Fruit fly (Drosophila melanogaster) whole organism, embryonic: ENCODE measurements around the gene SMSr.

Experiments
- Atf6 ChIP-seq: fragments of 200-800 bp; sonication (Bioruptor generic); IDR thresholded peaks from 2 replicates; pipeline ENCODE4 v1.3.6; 2022; ENCODE audit warnings: missing biosample characterization, missing genetic modification characterization
- BtbVII ChIP-seq: fragments of 200-800 bp; sonication (Bioruptor generic); optimal IDR thresholded peaks from 3 replicates; lab custom pipeline; 2017; ENCODE audit warnings: missing biosample characterization, mild to moderate bottlenecking, missing genetic modification characterization
- CG12104 ChIP-seq: fragments of 200-800 bp; sonication (Bioruptor generic); optimal IDR thresholded peaks from 3 replicates; lab custom pipeline; 2016; ENCODE audit warnings: missing biosample characterization, missing genetic modification characterization
- CG1233 ChIP-seq: fragments of 200-800 bp; sonication (Bioruptor generic); optimal IDR thresholded peaks from 4 replicates; lab custom pipeline; 2018; ENCODE audit warnings: missing biosample characterization, mild to moderate bottlenecking, missing genetic modification characterization
- CG12769 ChIP-seq: fragments of 200-800 bp; sonication (Bioruptor generic); optimal IDR thresholded peaks from 2 replicates; lab custom pipeline; 2019; ENCODE audit warnings: missing biosample characterization, mild to moderate bottlenecking, missing genetic modification characterization, moderate library complexity
- CG13775 ChIP-seq: fragments of 200-800 bp; sonication (Bioruptor generic); optimal IDR thresholded peaks from 3 replicates; lab custom pipeline; 2017; ENCODE audit warnings: missing biosample characterization, mild to moderate bottlenecking, missing genetic modification characterization
- CG14441 ChIP-seq: fragments of 200-800 bp; sonication (Bioruptor generic); IDR thresholded peaks from 2 replicates; pipeline ENCODE4 v1.3.6; 2022; ENCODE audit warnings: missing biosample characterization, missing genetic modification characterization
- CG14667 ChIP-seq: fragments of 200-800 bp; sonication (Bioruptor generic); IDR thresholded peaks from 2 replicates; pipeline ENCODE4 v1.3.6; 2022; ENCODE audit warnings: missing biosample characterization, missing genetic modification characterization
- CG15601 ChIP-seq: fragments of 200-800 bp; sonication (Bioruptor generic); optimal IDR thresholded peaks from 3 replicates; lab custom pipeline; 2019; ENCODE audit warnings: missing biosample characterization, mild to moderate bottlenecking, missing genetic modification characterization, moderate library complexity
- CG18262 ChIP-seq: fragments of 200-800 bp; optimal IDR thresholded peaks from 3 replicates; lab custom pipeline; 2019; ENCODE audit warnings: missing biosample characterization, mild to moderate bottlenecking, missing genetic modification characterization, moderate library complexity
- CG2116 ChIP-seq: fragments of 200-800 bp; sonication (Bioruptor generic); optimal IDR thresholded peaks from 3 replicates; lab custom pipeline; 2018; ENCODE audit warnings: missing biosample characterization, mild to moderate bottlenecking, missing genetic modification characterization
- CG2120 ChIP-seq: fragments of 200-800 bp; sonication (Bioruptor generic); optimal IDR thresholded peaks from 3 replicates; lab custom pipeline; 2016; ENCODE audit warnings: missing biosample characterization, missing genetic modification characterization
- CG2199 ChIP-seq: fragments of 200-800 bp; sonication (Bioruptor generic); IDR thresholded peaks from 3 replicates; pipeline ENCODE4 v1.3.6; 2022; ENCODE audit warnings: missing biosample characterization, missing genetic modification characterization
- CG3407 ChIP-seq: fragments of 200-800 bp; sonication (Bioruptor generic); optimal IDR thresholded peaks from 2 replicates; lab custom pipeline; 2018; ENCODE audit warnings: missing biosample characterization, mild to moderate bottlenecking, missing genetic modification characterization
- CG7745 ChIP-seq: fragments of 200-800 bp; sonication (Bioruptor generic); optimal IDR thresholded peaks from 2 replicates; lab custom pipeline; 2018; ENCODE audit warnings: missing biosample characterization, mild to moderate bottlenecking, missing genetic modification characterization, moderate library complexity
- CG9215 ChIP-seq: fragments of 200-800 bp; sonication (Bioruptor generic); IDR thresholded peaks from 2 replicates; pipeline ENCODE4 v1.3.6; 2022; ENCODE audit warnings: missing biosample characterization, missing genetic modification characterization
- CG9609 ChIP-seq: fragments of 200-800 bp; sonication (Bioruptor generic); optimal IDR thresholded peaks from 3 replicates; lab custom pipeline; 2016; ENCODE audit warnings: missing biosample characterization, missing genetic modification characterization
- D19A ChIP-seq: fragments of 200-800 bp; optimal IDR thresholded peaks from 3 replicates; lab custom pipeline; 2019; ENCODE audit warnings: missing biosample characterization, mild to moderate bottlenecking, missing genetic modification characterization, moderate library complexity
- D19B ChIP-seq: fragments of 200-800 bp; sonication (Bioruptor generic); optimal IDR thresholded peaks from 2 replicates; lab custom pipeline; 2017; ENCODE audit warnings: missing biosample characterization, mild to moderate bottlenecking, missing genetic modification characterization
- E2f1 ChIP-seq: fragments of 200-800 bp; sonication (Bioruptor generic); IDR thresholded peaks from 2 replicates; pipeline ENCODE4 v1.3.6; 2022; ENCODE audit warnings: missing biosample characterization, missing genetic modification characterization
- Eip74EF ChIP-seq, 2 experiments: fragments of 200-800 bp in 1 of 2; fragments of >200 bp in 1 of 2; sonication (Bioruptor generic) in 1 of 2; optimal IDR thresholded peaks; 2 replicates each; lab custom pipeline; 2017 to 2019; ENCODE audit warnings: missing biosample characterization in 2 of 2, missing genetic modification characterization in 2 of 2, mild to moderate bottlenecking in 1 of 2, moderate library complexity in 1 of 2
- Ets97D ChIP-seq: fragments of 200-800 bp; sonication (Bioruptor generic); optimal IDR thresholded peaks from 3 replicates; lab custom pipeline; 2016; ENCODE audit warnings: missing biosample characterization, missing genetic modification characterization
- Gsc ChIP-seq: fragments of 200-800 bp; sonication (Bioruptor generic); IDR thresholded peaks from 2 replicates; pipeline ENCODE4 v1.3.6; 2022; ENCODE audit warnings: missing biosample characterization, missing genetic modification characterization
- Mad ChIP-seq: fragments of 200-800 bp; sonication (Bioruptor generic); optimal IDR thresholded peaks from 2 replicates; lab custom pipeline; 2016; ENCODE audit warnings: missing biosample characterization, missing genetic modification characterization
- Myb ChIP-seq: fragments of 200-800 bp; sonication (Bioruptor generic); optimal IDR thresholded peaks from 2 replicates; lab custom pipeline; 2016; ENCODE audit warnings: missing biosample characterization, missing genetic modification characterization
- Optix ChIP-seq: fragments of 200-800 bp; sonication (Bioruptor generic); IDR thresholded peaks from 3 replicates; pipeline ENCODE4 v1.3.6; 2022; ENCODE audit warnings: missing biosample characterization, missing genetic modification characterization
- Sox100B ChIP-seq: fragments of 200-800 bp; sonication (Bioruptor generic); optimal IDR thresholded peaks from 3 replicates; lab custom pipeline; 2018; ENCODE audit warnings: missing biosample characterization, mild to moderate bottlenecking, missing genetic modification characterization
- ac ChIP-seq: fragments of 200-800 bp; sonication (Bioruptor generic); optimal IDR thresholded peaks from 3 replicates; lab custom pipeline; 2017; ENCODE audit warnings: missing biosample characterization, mild to moderate bottlenecking, missing genetic modification characterization
- chinmo ChIP-seq: fragments of 200-800 bp; sonication (Bioruptor generic); IDR thresholded peaks from 4 replicates; pipeline ENCODE4 v1.3.6; 2022; ENCODE audit warnings: missing biosample characterization, missing genetic modification characterization; ENCODE audit not compliant: partially characterized antibody
- chm ChIP-seq: fragments of 200-800 bp; sonication (Bioruptor generic); IDR thresholded peaks from 2 replicates; pipeline ENCODE4 v1.3.6; 2022; ENCODE audit warnings: missing biosample characterization, missing genetic modification characterization
- croc ChIP-seq: fragments of 200-800 bp; sonication (Bioruptor generic); conservative IDR thresholded peaks from 3 replicates; pipeline ENCODE4 v1.3.6; 2022; ENCODE audit warnings: missing biosample characterization, missing genetic modification characterization
- crol ChIP-seq: fragments of 200-800 bp; sonication (Bioruptor generic); IDR thresholded peaks from 2 replicates; pipeline ENCODE4 v1.3.6; 2022; ENCODE audit warnings: missing biosample characterization, missing genetic modification characterization
- cwo ChIP-seq: fragments of 200-800 bp; sonication (Bioruptor generic); optimal IDR thresholded peaks from 3 replicates; lab custom pipeline; 2017; ENCODE audit warnings: missing biosample characterization, missing genetic modification characterization, mild to moderate bottlenecking, moderate library complexity, missing genetic modification reagents
- disco-r ChIP-seq: fragments of 200-800 bp; sonication (Bioruptor generic); optimal IDR thresholded peaks from 2 replicates; lab custom pipeline; 2016; ENCODE audit warnings: missing biosample characterization, missing genetic modification characterization
- dm ChIP-seq: fragments of 200-800 bp; sonication (Bioruptor generic); optimal IDR thresholded peaks from 3 replicates; lab custom pipeline; 2016; ENCODE audit warnings: missing biosample characterization, missing genetic modification characterization
- dmrt99B ChIP-seq: fragments of 200-800 bp; sonication (Bioruptor generic); optimal IDR thresholded peaks from 2 replicates; lab custom pipeline; 2018; ENCODE audit warnings: missing biosample characterization, mild to moderate bottlenecking, missing genetic modification characterization, moderate library complexity
- her ChIP-seq: fragments of 200-800 bp; sonication (Bioruptor generic); optimal IDR thresholded peaks from 2 replicates; lab custom pipeline; 2016; ENCODE audit warnings: missing biosample characterization, missing genetic modification characterization
- jigr1 ChIP-seq: fragments of 200-800 bp; sonication (Bioruptor generic); IDR thresholded peaks from 3 replicates; pipeline ENCODE4 v1.3.6; 2022; ENCODE audit warnings: missing biosample characterization, missing genetic modification characterization
- nmo ChIP-seq: fragments of 200-800 bp; sonication (Bioruptor generic); optimal IDR thresholded peaks from 2 replicates; lab custom pipeline; 2018; ENCODE audit warnings: missing biosample characterization, mild to moderate bottlenecking, missing genetic modification characterization, moderate library complexity
- p53 ChIP-seq: fragments of 200-800 bp; sonication (Bioruptor generic); optimal IDR thresholded peaks from 2 replicates; lab custom pipeline; 2016; ENCODE audit warnings: missing biosample characterization, missing genetic modification characterization
- sc ChIP-seq, 3 experiments: fragments of >200 bp in 2 of 3; fragments of 200-800 bp in 1 of 3; sonication (Bioruptor generic) in 1 of 3; optimal IDR thresholded peaks; 2 replicates in 2 of 3; 3 replicates in 1 of 3; lab custom pipeline; 2017; ENCODE audit warnings: mild to moderate bottlenecking in 1 of 3, missing biosample characterization in 1 of 3, missing genetic modification characterization in 1 of 3, missing genetic modification reagents in 1 of 3
- scrt ChIP-seq: fragments of 200-800 bp; sonication (Bioruptor generic); optimal IDR thresholded peaks from 2 replicates; lab custom pipeline; 2018; ENCODE audit warnings: missing biosample characterization, mild to moderate bottlenecking, missing genetic modification characterization, moderate library complexity
- sens ChIP-seq: fragments of 200-800 bp; sonication (Bioruptor generic); peaks from one replicate; lab custom pipeline; 2016; ENCODE audit warnings: missing biosample characterization, missing genetic modification characterization
- slp2 ChIP-seq: fragments of 200-800 bp; sonication (Bioruptor generic); optimal IDR thresholded peaks from 2 replicates; lab custom pipeline; 2016; ENCODE audit warnings: missing biosample characterization, missing genetic modification characterization
- tgo ChIP-seq: fragments of 200-800 bp; sonication (Bioruptor generic); IDR thresholded peaks from 3 replicates; pipeline ENCODE4 v1.3.6; 2022; ENCODE audit warnings: missing biosample characterization, missing genetic modification characterization
- trh ChIP-seq: fragments of 200-800 bp; sonication (Bioruptor generic); optimal IDR thresholded peaks from 2 replicates; lab custom pipeline; 2016; ENCODE audit warnings: missing biosample characterization, missing genetic modification characterization
- ttk ChIP-seq: fragments of 200-800 bp; sonication (Bioruptor generic); IDR thresholded peaks from 2 replicates; pipeline ENCODE4 v2.1.2; 2022; ENCODE audit warnings: missing biosample characterization, missing genetic modification characterization
- vfl ChIP-seq: fragments of 200-800 bp; sonication (Bioruptor generic); optimal IDR thresholded peaks from 2 replicates; lab custom pipeline; 2016; ENCODE audit warnings: missing biosample characterization, missing genetic modification characterization
- wdn ChIP-seq: fragments of 200-800 bp; sonication (Bioruptor generic); IDR thresholded peaks from 2 replicates; pipeline ENCODE4 v1.3.6; 2022; ENCODE audit warnings: missing biosample characterization, missing genetic modification characterization
- zfh2 ChIP-seq: fragments of 200-800 bp; sonication (Bioruptor generic); optimal IDR thresholded peaks from 2 replicates; lab custom pipeline; 2016; ENCODE audit warnings: missing biosample characterization, missing genetic modification characterization

Gene SMSr

DNA sequence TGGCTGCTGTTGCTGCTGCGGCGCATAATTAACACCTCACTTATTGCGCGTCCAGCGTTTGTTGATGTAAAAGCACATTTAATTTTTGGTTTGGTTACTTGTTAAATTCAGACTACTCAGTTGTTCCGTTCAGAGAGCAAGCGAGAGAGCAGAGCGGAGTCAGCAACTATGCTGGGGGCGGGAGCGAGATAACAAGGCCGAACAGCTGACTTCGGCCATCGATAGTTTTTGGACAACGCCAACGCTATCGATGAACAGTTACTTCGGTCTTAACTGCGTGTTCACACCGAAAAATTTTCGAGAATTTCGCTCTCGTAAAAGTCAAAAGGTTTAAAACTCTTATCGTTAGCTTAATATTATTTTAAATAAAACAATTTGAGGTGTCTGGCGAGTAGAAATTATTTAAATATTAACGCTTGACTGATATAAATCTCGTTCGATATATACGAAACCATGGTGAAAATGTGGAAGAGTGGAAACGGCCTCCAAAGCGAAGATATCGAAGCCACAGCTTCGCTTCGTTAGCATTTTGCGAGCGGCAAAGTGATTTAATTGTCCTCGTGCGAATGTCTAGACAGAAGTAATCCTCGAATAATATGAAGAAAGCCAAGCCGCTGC lies at the start of gene SMSr, which contains the start of gene smid (continued):
- TF ChIP-seq CG2120 (GFP tag; lab: Kevin White, UChicago): peak; percentile 82
- peak; percentile 49 for TF ChIP-seq dmrt99B (tag; lab: Kevin White, UChicago)
- peak; percentile 43 for TF ChIP-seq Sox100B (GFP tag; lab: Kevin White, UChicago)
- TF ChIP-seq jigr1 (GFP tag; lab: Robert Waterston, UW): no peak
- no peak for TF ChIP-seq Gsc (GFP tag; lab: Robert Waterston, UW)
- TF ChIP-seq CG2116 (GFP tag; lab: Kevin White, UChicago): peak; percentile 88
- peak; percentile 36 for TF ChIP-seq BtbVII (GFP tag; lab: Kevin White, UChicago)
- no peak for TF ChIP-seq p53 (GFP tag; lab: Kevin White, UChicago)
- peak; percentile 42 for TF ChIP-seq vfl (GFP tag; lab: Kevin White, UChicago)
- no peak for TF ChIP-seq her (GFP tag; lab: Kevin White, UChicago)
- TF ChIP-seq zfh2: peak; percentile 68
- no peak for TF ChIP-seq wdn (GFP tag; lab: Robert Waterston, UW)
- TF ChIP-seq CG14441 (GFP tag; lab: Robert Waterston, UW): peak; percentile 44
- TF ChIP-seq CG15601: no peak
- no peak for TF ChIP-seq E2f1
- TF ChIP-seq dm: peak; percentile 49
- TF ChIP-seq CG2199 (GFP tag; lab: Robert Waterston, UW): no peak
- peak; percentile 67 for TF ChIP-seq CG18262
- TF ChIP-seq CG12104 (GFP tag; lab: Kevin White, UChicago): no peak
- no peak for TF ChIP-seq CG1233 (GFP tag; lab: Kevin White, UChicago)
- TF ChIP-seq sens (GFP tag; lab: Kevin White, UChicago): peak; percentile 95
- TF ChIP-seq cwo (GFP tag; lab: Kevin White, UChicago): peak; percentile 26
- peak; percentile 85; the same call in 3 of the 4 replicates for TF ChIP-seq chinmo (GFP tag; lab: Robert Waterston, UW)
- TF ChIP-seq CG3407 (GFP tag; lab: Kevin White, UChicago): peak; percentile 21
- TF ChIP-seq croc (GFP tag; lab: Robert Waterston, UW): no peak; the same call in 2 of the 3 replicates
- TF ChIP-seq CG7745 (tag; lab: Kevin White, UChicago): no peak
- TF ChIP-seq CG9609 (GFP tag; lab: Kevin White, UChicago): peak; percentile 20
- no peak for TF ChIP-seq trh (GFP tag; lab: Kevin White, UChicago)
- TF ChIP-seq chm (GFP tag; lab: Robert Waterston, UW): peak; percentile 32; the same call in 1 of the 2 replicates
- TF ChIP-seq Optix: no peak
- TF ChIP-seq Myb: peak; percentile 24
- no peak for TF ChIP-seq sc (optimal IDR thresholded peaks at IDR 0.05; lab: Kevin White, UChicago)
- TF ChIP-seq sc (GFP tag; optimal IDR thresholded peaks at IDR 0.05; lab: Kevin White, UChicago): peak; percentile 31
- no peak for TF ChIP-seq ttk
- no peak; the same call in 1 of the 2 replicates for TF ChIP-seq CG9215
- TF ChIP-seq CG13775 (GFP tag; lab: Kevin White, UChicago): peak; percentile 78
- peak; percentile 79 for TF ChIP-seq Mad (GFP tag; lab: Kevin White, UChicago)
- peak; percentile 25 to 73 for TF ChIP-seq Eip74EF (GFP tag; optimal IDR thresholded peaks at IDR 0.05; lab: Kevin White, UChicago)
- no peak for TF ChIP-seq CG14667 (GFP tag; lab: Robert Waterston, UW)
- peak; percentile 70 for TF ChIP-seq Ets97D (GFP tag; lab: Kevin White, UChicago)
- peak; percentile 52; the same call in 1 of the 2 replicates for TF ChIP-seq Atf6 (GFP tag; lab: Robert Waterston, UW)
- no peak for TF ChIP-seq D19A (tag; lab: Kevin White, UChicago)
- no peak for TF ChIP-seq ac (GFP tag; lab: Kevin White, UChicago)
- peak; percentile 42 for TF ChIP-seq slp2
- peak; percentile 6 for TF ChIP-seq D19B
- TF ChIP-seq scrt (GFP tag; lab: Kevin White, UChicago): peak; percentile 55
- no peak for TF ChIP-seq CG12769 (tag; lab: Kevin White, UChicago)
- peak; percentile 85 for TF ChIP-seq nmo
- TF ChIP-seq tgo (GFP tag; lab: Robert Waterston, UW): peak; percentile 42; the same call in 2 of the 3 replicates
- TF ChIP-seq crol (GFP tag; lab: Robert Waterston, UW): no peak
- TF ChIP-seq disco-r (GFP tag; lab: Kevin White, UChicago): no peak
